Fruit fly (Drosophila melanogaster): ENCODE measurements around the gene CG9775.

The CG9775 gene

DNA sequence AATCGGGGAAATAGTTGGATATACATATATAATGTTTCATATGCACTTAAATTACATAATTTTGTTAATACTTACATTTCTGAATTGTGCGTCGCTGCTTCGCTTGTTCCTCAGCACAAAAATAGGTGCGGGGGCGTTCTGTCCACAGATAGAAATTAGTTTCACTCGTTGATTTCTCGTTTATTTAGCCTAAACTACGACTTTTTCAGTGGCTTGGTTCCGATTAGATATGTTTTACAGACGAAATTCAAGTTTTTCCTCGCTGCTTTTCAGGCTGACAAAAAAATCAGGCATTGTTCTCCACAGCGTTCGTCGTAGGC lies 424 bp downstream of the CG9775 start:
- TF ChIP-seq Clk (GFP tag; optimal IDR thresholded peaks at IDR 0.05) = no peak
- no peak for TF ChIP-seq CG12768 (GFP tag; optimal IDR thresholded peaks at IDR 0.05)
- no peak for TF ChIP-seq CG33017 (tag; optimal IDR thresholded peaks at IDR 0.05)
- no peak for TF ChIP-seq CG5204 (GFP tag; optimal IDR thresholded peaks at IDR 0.05)
- TF ChIP-seq ovo (GFP tag; optimal IDR thresholded peaks at IDR 0.05) = no peak
- no peak for TF ChIP-seq tj (GFP tag; optimal IDR thresholded peaks at IDR 0.05)
- no peak for TF ChIP-seq CG7101 (tag; optimal IDR thresholded peaks at IDR 0.05)
- no peak for TF ChIP-seq Mnt (GFP tag; optimal IDR thresholded peaks at IDR 0.05)
- TF ChIP-seq CG1620 (GFP tag; optimal IDR thresholded peaks at IDR 0.05) = no peak
- TF ChIP-seq cnc (optimal IDR thresholded peaks at IDR 0.05) = no peak
- no peak for TF ChIP-seq pad (GFP tag; optimal IDR thresholded peaks at IDR 0.05)
- TF ChIP-seq kay (GFP tag; ENCODE audit: borderline replicate concordance) = no peak
- TF ChIP-seq CG11617 (GFP tag; optimal IDR thresholded peaks at IDR 0.05) = no peak
- TF ChIP-seq cic (GFP tag; optimal IDR thresholded peaks at IDR 0.05) = no peak
- TF ChIP-seq Hr96 (GFP tag; optimal IDR thresholded peaks at IDR 0.05) = no peak
- no peak for TF ChIP-seq Crg-1 (GFP tag; optimal IDR thresholded peaks at IDR 0.05)

DNA sequence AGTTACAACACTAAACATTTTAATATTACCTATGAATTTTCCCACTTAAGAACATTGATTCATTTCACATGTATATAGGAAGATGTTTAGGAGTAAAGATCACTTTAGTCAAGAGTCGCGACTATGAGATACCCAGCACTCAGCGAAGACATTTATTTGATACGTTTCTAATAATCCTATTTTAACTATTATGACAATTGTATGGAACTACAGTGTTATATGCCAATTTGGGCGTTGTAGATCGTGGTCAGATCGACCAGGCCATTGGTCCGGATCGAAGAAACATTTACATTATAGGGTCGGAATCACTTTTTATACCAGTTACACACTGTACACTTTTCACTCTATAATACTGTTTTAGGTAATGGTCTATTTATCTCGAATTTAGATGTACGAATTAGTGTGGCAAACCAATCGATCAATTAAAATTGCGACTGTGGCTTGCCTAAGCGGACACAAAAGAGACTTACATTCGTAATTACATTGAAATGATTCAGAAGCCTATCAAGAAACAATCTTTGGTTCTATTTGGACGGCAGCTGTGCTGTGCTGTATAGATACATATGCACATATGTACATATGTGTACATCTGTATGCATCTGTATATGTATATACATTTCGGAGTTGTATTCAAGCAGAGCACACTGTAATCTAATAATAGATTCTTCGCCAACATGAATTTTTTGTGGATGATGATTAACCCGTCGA lies 938 bp downstream of the CG9775 start:
- TF ChIP-seq ovo (GFP tag; optimal IDR thresholded peaks at IDR 0.05) = no peak
- no peak for TF ChIP-seq bab1 (GFP tag; optimal IDR thresholded peaks at IDR 0.05)
- no peak for TF ChIP-seq CG1620 (GFP tag; optimal IDR thresholded peaks at IDR 0.05)
- TF ChIP-seq CG11617 (GFP tag; optimal IDR thresholded peaks at IDR 0.05) = no peak
- TF ChIP-seq CG14711 (tag; optimal IDR thresholded peaks at IDR 0.05) = no peak
- no peak for TF ChIP-seq Hr96 (GFP tag; optimal IDR thresholded peaks at IDR 0.05)
- TF ChIP-seq CG33017 (tag; optimal IDR thresholded peaks at IDR 0.05) = no peak
- no peak for TF ChIP-seq tj (GFP tag; optimal IDR thresholded peaks at IDR 0.05)
- no peak for TF ChIP-seq cnc (optimal IDR thresholded peaks at IDR 0.05)
- TF ChIP-seq pad (GFP tag; optimal IDR thresholded peaks at IDR 0.05) = no peak
- TF ChIP-seq CG7045 (GFP tag; optimal IDR thresholded peaks at IDR 0.05) = no peak
- no peak for TF ChIP-seq Crg-1 (GFP tag; optimal IDR thresholded peaks at IDR 0.05)
- TF ChIP-seq CG5204 (GFP tag; optimal IDR thresholded peaks at IDR 0.05) = no peak
- TF ChIP-seq Mnt (GFP tag; optimal IDR thresholded peaks at IDR 0.05) = no peak
- TF ChIP-seq kay (GFP tag; ENCODE audit: borderline replicate concordance) = no peak
- TF ChIP-seq toe (GFP tag; optimal IDR thresholded peaks at IDR 0.05) = no peak
- no peak for TF ChIP-seq Clk (GFP tag; optimal IDR thresholded peaks at IDR 0.05)
- TF ChIP-seq cic (GFP tag; optimal IDR thresholded peaks at IDR 0.05) = no peak
- TF ChIP-seq CG12768 (GFP tag; optimal IDR thresholded peaks at IDR 0.05) = no peak

DNA sequence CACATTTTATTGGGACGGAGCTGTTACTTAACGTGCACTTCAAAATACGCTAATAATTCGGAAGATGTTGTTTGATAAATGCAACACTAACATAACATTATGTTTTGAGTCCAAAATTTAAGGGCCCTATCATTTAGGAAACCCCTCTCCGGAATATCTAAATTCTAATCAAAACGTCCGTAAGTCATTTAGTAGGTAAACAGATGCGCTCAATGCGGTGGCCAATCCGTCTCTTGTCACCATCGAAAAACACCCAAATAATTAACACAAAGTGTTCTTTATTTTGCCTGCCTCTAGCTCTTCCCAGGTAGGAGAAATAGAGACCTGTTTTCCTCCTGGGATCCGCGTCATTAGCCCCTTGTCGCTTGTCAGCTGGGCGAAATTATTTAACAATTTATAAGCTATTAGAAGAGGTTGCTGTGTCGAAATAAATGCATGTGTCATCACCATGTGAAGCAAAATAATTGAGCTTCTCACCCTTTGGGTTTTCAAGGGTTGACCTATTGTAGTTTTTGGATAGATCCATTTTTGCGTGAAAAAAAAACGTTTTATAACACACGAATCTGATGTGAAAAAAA lies 7.2 kb downstream of the CG9775 start:
- TF ChIP-seq CG14711 (tag; optimal IDR thresholded peaks at IDR 0.05) (no peak), tj (GFP tag; optimal IDR thresholded peaks at IDR 0.05) (no peak), CG11617 (GFP tag; optimal IDR thresholded peaks at IDR 0.05) (no peak), Crg-1 (GFP tag; optimal IDR thresholded peaks at IDR 0.05) (no peak), CG7045 (GFP tag; optimal IDR thresholded peaks at IDR 0.05) (no peak), CG1620 (GFP tag; optimal IDR thresholded peaks at IDR 0.05) (no peak), CG12768 (GFP tag; optimal IDR thresholded peaks at IDR 0.05) (no peak), cnc (optimal IDR thresholded peaks at IDR 0.05) (no peak), pad (GFP tag; optimal IDR thresholded peaks at IDR 0.05) (no peak), Mnt (GFP tag; optimal IDR thresholded peaks at IDR 0.05) (no peak)

DNA sequence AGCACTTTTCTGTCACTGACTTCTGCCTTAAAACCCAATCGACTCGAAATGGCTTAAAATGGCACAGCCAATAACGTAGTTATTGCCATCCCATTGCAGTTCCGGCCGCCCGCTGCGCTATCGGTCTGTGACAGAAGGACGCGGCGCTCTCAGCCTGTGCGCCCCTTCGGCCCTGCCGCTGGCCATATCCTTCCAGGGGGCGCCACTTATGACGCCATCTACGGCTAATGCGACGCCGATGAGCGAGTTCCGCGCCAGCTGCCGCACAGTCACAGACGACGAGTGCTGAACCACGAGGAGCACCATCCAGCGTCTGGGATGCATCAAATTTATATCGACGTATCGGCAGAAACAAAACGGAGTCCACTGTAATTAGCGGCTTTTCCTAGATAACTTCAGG lies 9.0 kb downstream of the CG9775 start:
- TF ChIP-seq CG7101 (tag; optimal IDR thresholded peaks at IDR 0.05) = no peak
- no peak for TF ChIP-seq CG33017 (tag; optimal IDR thresholded peaks at IDR 0.05)
- TF ChIP-seq CG5204 (GFP tag; optimal IDR thresholded peaks at IDR 0.05) = no peak
- TF ChIP-seq tj (GFP tag; optimal IDR thresholded peaks at IDR 0.05) = no peak
- TF ChIP-seq Clk (GFP tag; optimal IDR thresholded peaks at IDR 0.05) = no peak
- TF ChIP-seq Crg-1 (GFP tag; optimal IDR thresholded peaks at IDR 0.05) = no peak
- no peak for TF ChIP-seq Hr96 (GFP tag; optimal IDR thresholded peaks at IDR 0.05)
- no peak for TF ChIP-seq toe (GFP tag; optimal IDR thresholded peaks at IDR 0.05)
- TF ChIP-seq cic (GFP tag; optimal IDR thresholded peaks at IDR 0.05) = no peak
- TF ChIP-seq CG1620 (GFP tag; optimal IDR thresholded peaks at IDR 0.05) = no peak
- TF ChIP-seq Mnt (GFP tag; optimal IDR thresholded peaks at IDR 0.05) = no peak
- no peak for TF ChIP-seq kay (GFP tag; ENCODE audit: borderline replicate concordance)
- TF ChIP-seq CG7045 (GFP tag; optimal IDR thresholded peaks at IDR 0.05) = no peak
- TF ChIP-seq pad (GFP tag; optimal IDR thresholded peaks at IDR 0.05) = no peak
- TF ChIP-seq CG11617 (GFP tag; optimal IDR thresholded peaks at IDR 0.05) = no peak
- TF ChIP-seq CG14711 (tag; optimal IDR thresholded peaks at IDR 0.05) = no peak
- TF ChIP-seq CG12768 (GFP tag; optimal IDR thresholded peaks at IDR 0.05) = no peak

DNA sequence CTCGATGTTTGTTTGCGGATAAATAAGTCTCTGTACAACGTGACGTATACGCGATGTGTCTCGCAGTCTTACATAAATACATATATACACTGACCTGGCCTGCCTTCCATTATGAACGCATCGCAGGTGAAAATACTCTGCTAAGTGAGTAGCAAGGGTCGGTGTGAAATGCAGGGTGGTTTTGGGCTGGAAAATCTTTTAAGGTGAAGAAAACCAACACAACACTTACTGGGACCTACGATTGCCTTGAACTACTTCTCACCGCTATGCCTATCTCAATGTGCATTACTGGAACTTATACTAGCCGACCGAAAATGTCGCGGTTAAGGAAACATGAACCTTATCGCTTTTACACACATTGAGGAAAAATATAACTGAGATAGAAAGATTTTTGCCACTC lies 25.5 kb downstream of the CG9775 start:
- TF ChIP-seq cic (GFP tag; optimal IDR thresholded peaks at IDR 0.05) (no peak), ovo (GFP tag; optimal IDR thresholded peaks at IDR 0.05) (no peak), toe (GFP tag; optimal IDR thresholded peaks at IDR 0.05) (no peak), Clk (GFP tag; optimal IDR thresholded peaks at IDR 0.05) (no peak), pad (GFP tag; optimal IDR thresholded peaks at IDR 0.05) (no peak), CG14711 (tag; optimal IDR thresholded peaks at IDR 0.05) (no peak), CG1620 (GFP tag; optimal IDR thresholded peaks at IDR 0.05) (no peak), Hr96 (GFP tag; optimal IDR thresholded peaks at IDR 0.05) (no peak), Mnt (GFP tag; optimal IDR thresholded peaks at IDR 0.05) (no peak), CG7101 (tag; optimal IDR thresholded peaks at IDR 0.05) (no peak), CG33017 (tag; optimal IDR thresholded peaks at IDR 0.05) (no peak), Crg-1 (GFP tag; optimal IDR thresholded peaks at IDR 0.05) (no peak), tj (GFP tag; optimal IDR thresholded peaks at IDR 0.05) (no peak), CG5204 (GFP tag; optimal IDR thresholded peaks at IDR 0.05) (no peak), CG7045 (GFP tag; optimal IDR thresholded peaks at IDR 0.05) (no peak), CG12768 (GFP tag; optimal IDR thresholded peaks at IDR 0.05) (no peak), kay (GFP tag; ENCODE audit: borderline replicate concordance) (no peak), bab1 (GFP tag; optimal IDR thresholded peaks at IDR 0.05) (no peak), cnc (optimal IDR thresholded peaks at IDR 0.05) (no peak), CG11617 (GFP tag; optimal IDR thresholded peaks at IDR 0.05) (no peak)
